Worm (Caenorhabditis elegans): ENCODE measurements around the gene Y39B6A.5.

The Y39B6A.5 gene

DNA sequence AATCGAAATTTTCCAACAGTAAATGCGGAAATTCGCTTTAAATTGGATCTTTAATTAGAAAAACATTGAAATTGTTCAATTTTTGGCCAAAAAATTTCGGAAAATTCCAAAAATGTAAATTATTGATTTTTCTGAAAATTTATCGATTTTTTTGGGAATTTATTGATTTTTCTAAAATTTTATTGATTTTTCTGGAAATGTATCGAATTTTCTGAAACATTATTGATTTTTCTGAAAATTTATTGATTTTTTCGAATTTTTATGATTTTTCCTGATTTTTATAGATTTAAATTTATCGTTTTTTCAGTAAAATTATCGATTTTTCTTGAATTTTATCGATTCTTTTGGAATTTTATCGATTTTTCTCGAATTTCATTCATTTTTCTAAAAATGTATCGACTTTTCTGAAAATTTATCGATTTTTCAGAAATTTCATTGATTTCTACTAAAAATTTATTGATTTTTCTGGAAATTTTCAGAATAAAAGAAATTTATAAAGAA, 41.8 kb downstream of the Y39B6A.5 start:
- TF ChIP-seq elt-1 (tag; optimal IDR thresholded peaks at IDR 0.05; ENCODE audit: borderline replicate concordance, insufficient read depth) = no peak
- no peak for TF ChIP-seq sptf-1 (tag; optimal IDR thresholded peaks at IDR 0.05)
- no peak for TF ChIP-seq blmp-1 (tag; optimal IDR thresholded peaks at IDR 0.05)
- no peak for TF ChIP-seq M03D4.4 (tag; optimal IDR thresholded peaks at IDR 0.05)
- TF ChIP-seq ceh-83 (GFP tag; optimal IDR thresholded peaks at IDR 0.05) = no peak
- TF ChIP-seq nhr-2 (tag; optimal IDR thresholded peaks at IDR 0.05) = no peak
- no peak for TF ChIP-seq mep-1 (tag; optimal IDR thresholded peaks at IDR 0.05)
- TF ChIP-seq tbx-8 (GFP tag; optimal IDR thresholded peaks at IDR 0.05) = no peak
- TF ChIP-seq drap-1 (GFP tag; optimal IDR thresholded peaks at IDR 0.05) = no peak
- TF ChIP-seq snpc-4 (tag; optimal IDR thresholded peaks at IDR 0.05) = no peak
- no peak for TF ChIP-seq ztf-11 (tag; optimal IDR thresholded peaks at IDR 0.05)
- no peak for TF ChIP-seq nhr-28 (tag; optimal IDR thresholded peaks at IDR 0.05)
- no peak for TF ChIP-seq unc-62 (GFP tag; optimal IDR thresholded peaks at IDR 0.05)
- no peak for TF ChIP-seq ces-1 (GFP tag; optimal IDR thresholded peaks at IDR 0.05)
- no peak for TF ChIP-seq mls-2 (tag; optimal IDR thresholded peaks at IDR 0.05)
- TF ChIP-seq ceh-43 (GFP tag; optimal IDR thresholded peaks at IDR 0.05) = no peak
- TF ChIP-seq unc-39 (tag; optimal IDR thresholded peaks at IDR 0.05) = no peak
